Fruit fly (Drosophila melanogaster) whole organism: Measurements from ENCODE around the gene sti.

ENCODE experiments used
- CG8478 ChIP-seq: fragments of >200 bp; optimal IDR thresholded peaks from 2 replicates; lab custom pipeline; 2018; ENCODE audit warnings: inconsistent platforms
- EcR ChIP-seq, 2 experiments: fragments of >200 bp; optimal IDR thresholded peaks; 2 replicates each; lab custom pipeline; 2017; ENCODE audit warnings: missing biosample characterization in 2 of 2, missing genetic modification characterization in 2 of 2, missing genetic modification reagents in 2 of 2
- pan ChIP-seq: fragments of >200 bp; optimal IDR thresholded peaks from 2 replicates; lab custom pipeline; 2017

- no peak for TF ChIP-seq CG8478
- TF ChIP-seq pan: no peak
- TF ChIP-seq EcR (GFP tag; optimal IDR thresholded peaks at IDR 0.05; lab: Kevin White, UChicago): no peak
Observed at dm6 chr3L:12490418-12491035, 24.1 kb downstream of the sti start, which contains the start of gene CG10660.
